Fruit fly (Drosophila melanogaster): ENCODE measurements around the gene CG4408.

The CG4408 gene

DNA sequence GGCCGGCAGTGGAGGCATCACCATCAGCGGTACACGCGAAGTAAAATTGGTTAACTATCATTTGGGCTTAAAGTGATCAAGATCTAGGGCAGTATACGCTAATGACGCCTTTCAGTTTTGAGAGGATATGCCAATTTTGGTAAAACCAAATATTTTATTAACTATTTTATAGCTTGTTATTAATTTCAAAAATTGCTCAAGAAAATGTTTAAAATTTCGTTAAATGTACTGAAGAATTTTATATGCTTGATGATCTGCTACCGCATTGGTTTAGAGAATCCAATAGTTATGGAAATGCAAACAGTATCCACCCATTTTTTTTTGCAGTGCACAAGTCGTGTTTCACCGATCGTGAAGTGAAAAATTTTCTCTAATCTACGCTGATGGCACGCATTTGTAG lies 44.5 kb upstream of the CG4408 start:
- peak; percentile 2 for TF ChIP-seq CoRest (tag; optimal IDR thresholded peaks at IDR 0.05)
- TF ChIP-seq Oli (tag; optimal IDR thresholded peaks at IDR 0.05), result peak; percentile 18
- peak; percentile 34 for TF ChIP-seq Sox102F (GFP tag; optimal IDR thresholded peaks at IDR 0.05)
- peak; percentile 7 for TF ChIP-seq dmrt11E (tag; optimal IDR thresholded peaks at IDR 0.05)
- TF ChIP-seq Bdp1 (GFP tag; optimal IDR thresholded peaks at IDR 0.05), result no peak

dm6 chr3R:23405209-23405608 lies 41.8 kb upstream of the CG4408 start, which contains the start of gene Ir94e:
Gene Ir94e (plus strand): TSS chr3R:23405509.
- TF ChIP-seq gcm (GFP tag; optimal IDR thresholded peaks at IDR 0.05) (no peak), Dref (GFP tag; IDR thresholded peaks at IDR 0.05) (no peak), CkIIα-i1 (GFP tag; IDR thresholded peaks at IDR 0.05) (no peak), Rx (GFP tag; IDR thresholded peaks at IDR 0.05) (no peak), Deaf1 (tag; optimal IDR thresholded peaks at IDR 0.05) (no peak), slou (GFP tag; optimal IDR thresholded peaks at IDR 0.05) (no peak), D19B (GFP tag; optimal IDR thresholded peaks at IDR 0.05) (no peak), ems (GFP tag; optimal IDR thresholded peaks at IDR 0.05) (no peak), CG7745 (tag; optimal IDR thresholded peaks at IDR 0.05) (no peak), z (GFP tag; IDR thresholded peaks at IDR 0.05) (no peak)

DNA sequence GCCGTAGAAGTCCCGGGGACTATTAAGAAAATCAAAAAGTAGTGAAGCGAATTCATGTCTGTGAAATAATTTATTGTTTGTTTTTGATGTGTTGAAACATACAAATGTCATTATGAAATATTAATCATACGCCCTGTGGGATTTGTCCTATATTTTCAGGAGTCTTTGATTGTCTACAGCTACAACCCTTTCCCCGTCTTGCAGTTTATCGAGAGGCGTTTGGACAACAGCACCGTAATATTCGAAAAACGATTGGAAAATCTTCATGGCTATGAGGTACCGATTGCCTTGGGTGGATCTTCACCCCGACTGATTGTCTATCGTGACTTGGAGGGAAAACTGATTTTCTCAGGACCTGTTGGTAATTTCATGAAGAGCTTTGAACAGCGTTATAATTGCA lies 40.3 kb upstream of the CG4408 start, which contains the start of gene CG17380:
CG17380 (minus strand) TSS at position 101 of the 400 bp plus-strand sequence.
- no peak for TF ChIP-seq CG2712 (tag; optimal IDR thresholded peaks at IDR 0.05)
- no peak for TF ChIP-seq CG10565 (GFP tag; optimal IDR thresholded peaks at IDR 0.05)
- TF ChIP-seq Blimp-1 (GFP tag; optimal IDR thresholded peaks at IDR 0.05), result no peak
- no peak for TF ChIP-seq Dip3 (GFP tag; optimal IDR thresholded peaks at IDR 0.05)
- TF ChIP-seq CTCF (GFP tag; optimal IDR thresholded peaks at IDR 0.05), result no peak
- TF ChIP-seq lab (GFP tag; optimal IDR thresholded peaks at IDR 0.05), result no peak
- no peak for TF ChIP-seq nau (GFP tag; optimal IDR thresholded peaks at IDR 0.05)
- no peak for TF ChIP-seq z (GFP tag; IDR thresholded peaks at IDR 0.05)
- no peak for TF ChIP-seq CG15011 (GFP tag; optimal IDR thresholded peaks at IDR 0.05)
- TF ChIP-seq p53 (GFP tag; optimal IDR thresholded peaks at IDR 0.05), result no peak
- TF ChIP-seq nerfin-1 (tag; optimal IDR thresholded peaks at IDR 0.05), result no peak
- TF ChIP-seq CG8478 (optimal IDR thresholded peaks at IDR 0.05), result no peak
- TF ChIP-seq CG32767 (GFP tag; IDR thresholded peaks at IDR 0.05), result no peak
- no peak for TF ChIP-seq Hr51 (GFP tag; optimal IDR thresholded peaks at IDR 0.05)
- no peak for TF ChIP-seq Neu2 (GFP tag; optimal IDR thresholded peaks at IDR 0.05; ENCODE audit: borderline replicate concordance)
- no peak for TF ChIP-seq Deaf1 (tag; optimal IDR thresholded peaks at IDR 0.05)
- no peak for TF ChIP-seq Sox102F (GFP tag; optimal IDR thresholded peaks at IDR 0.05)
- no peak for TF ChIP-seq CG12299 (tag; optimal IDR thresholded peaks at IDR 0.05)

DNA sequence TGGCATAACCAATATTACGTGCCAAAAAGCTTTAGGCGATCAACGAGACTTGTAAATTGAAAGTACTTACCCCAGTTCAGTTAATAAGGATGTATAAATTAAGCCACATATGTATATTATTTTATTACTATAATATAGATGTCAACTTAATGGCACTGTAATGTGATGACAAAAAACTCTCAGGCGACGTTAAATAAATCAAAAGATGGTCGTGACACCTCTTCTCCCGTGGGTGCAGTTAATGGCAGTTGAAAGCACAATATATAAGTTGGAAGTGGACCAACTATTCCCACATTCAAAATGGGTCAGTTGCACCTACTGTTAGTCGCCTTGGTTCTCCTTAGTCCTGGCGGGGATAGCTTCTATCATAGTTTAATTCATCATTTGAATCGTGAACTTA lies 39.1 kb upstream of the CG4408 start, which contains the start of gene Ir94d:
Ir94d (plus strand) TSS at position 301 of the 400 bp plus-strand sequence.
- TF ChIP-seq slp2 (GFP tag; optimal IDR thresholded peaks at IDR 0.05), result no peak
- TF ChIP-seq CG8290 (GFP tag; optimal IDR thresholded peaks at IDR 0.05), result no peak
- TF ChIP-seq CG8290 (tag; optimal IDR thresholded peaks at IDR 0.05), result no peak
- no peak for TF ChIP-seq stc (GFP tag; IDR thresholded peaks at IDR 0.05)
- TF ChIP-seq CG11696 (GFP tag; IDR thresholded peaks at IDR 0.05), result no peak
- TF ChIP-seq Atf-2 (GFP tag; optimal IDR thresholded peaks at IDR 0.05), result no peak
- no peak for TF ChIP-seq CG12236 (GFP tag; optimal IDR thresholded peaks at IDR 0.05)
- TF ChIP-seq aop (GFP tag; IDR thresholded peaks at IDR 0.05), result no peak
- TF ChIP-seq Hmx (GFP tag; optimal IDR thresholded peaks at IDR 0.05), result no peak
- no peak for TF ChIP-seq CG9609 (GFP tag; optimal IDR thresholded peaks at IDR 0.05)
- no peak for TF ChIP-seq cas (GFP tag; IDR thresholded peaks at IDR 0.05)
- TF ChIP-seq CG15696 (tag; optimal IDR thresholded peaks at IDR 0.05), result no peak
- no peak for TF ChIP-seq eve (GFP tag; optimal IDR thresholded peaks at IDR 0.05)

All from whole organism, embryonic.